Fruit fly (Drosophila melanogaster): ENCODE measurements around the gene tgo.

The tgo gene

dm6 chr3R:9053021-9053420 lies 33.2 kb upstream of the tgo start (continued):
- TF ChIP-seq cg (GFP tag; optimal IDR thresholded peaks at IDR 0.05): peak; percentile 81
- peak; percentile 88 for TF ChIP-seq sens (GFP tag)
- no peak for TF ChIP-seq CG4360 (GFP tag; IDR thresholded peaks at IDR 0.05)
- TF ChIP-seq D19A (tag; optimal IDR thresholded peaks at IDR 0.05): peak; percentile 28
- TF ChIP-seq Drgx (GFP tag; IDR thresholded peaks at IDR 0.05): no peak
- no peak for TF ChIP-seq sqz (GFP tag; optimal IDR thresholded peaks at IDR 0.05)
- no peak for TF ChIP-seq Dref (GFP tag; IDR thresholded peaks at IDR 0.05)
- no peak for TF ChIP-seq gsb-n (tag; optimal IDR thresholded peaks at IDR 0.05)
- no peak for TF ChIP-seq gfzf (GFP tag; optimal IDR thresholded peaks at IDR 0.05)
- TF ChIP-seq CG2116 (GFP tag; optimal IDR thresholded peaks at IDR 0.05): no peak
- TF ChIP-seq CG32532 (GFP tag; IDR thresholded peaks at IDR 0.05): no peak
- TF ChIP-seq CG3065 (GFP tag; optimal IDR thresholded peaks at IDR 0.05): no peak
- peak; percentile 87 for TF ChIP-seq CG34376 (GFP tag; optimal IDR thresholded peaks at IDR 0.05)
- TF ChIP-seq CG11723 (GFP tag; optimal IDR thresholded peaks at IDR 0.05): peak; percentile 29
- TF ChIP-seq phol (tag; optimal IDR thresholded peaks at IDR 0.05): no peak
- TF ChIP-seq CG8089 (GFP tag; optimal IDR thresholded peaks at IDR 0.05): peak; percentile 52
- TF ChIP-seq CG11560 (tag; IDR thresholded peaks at IDR 0.05): no peak
- TF ChIP-seq ftz-f1 (GFP tag; optimal IDR thresholded peaks at IDR 0.05): peak; percentile 84
- no peak for TF ChIP-seq Ravus (GFP tag; IDR thresholded peaks at IDR 0.05)
- no peak for TF ChIP-seq cato (GFP tag; optimal IDR thresholded peaks at IDR 0.05; ENCODE audit: borderline replicate concordance)
- TF ChIP-seq NC2α (GFP tag; optimal IDR thresholded peaks at IDR 0.05): peak; percentile 33
- TF ChIP-seq pan (optimal IDR thresholded peaks at IDR 0.05): no peak
- no peak for TF ChIP-seq pan (GFP tag; optimal IDR thresholded peaks at IDR 0.05 in 1 of 2, IDR thresholded peaks at IDR 0.05 in 1 of 2)
- TF ChIP-seq cas (GFP tag; IDR thresholded peaks at IDR 0.05): no peak
- no peak for TF ChIP-seq CG7271 (tag; optimal IDR thresholded peaks at IDR 0.05)
- peak; percentile 88 to 94 for TF ChIP-seq Trl (optimal IDR thresholded peaks at IDR 0.05)
- TF ChIP-seq Trl (GFP tag; optimal IDR thresholded peaks at IDR 0.05): peak; percentile 84
- no peak for TF ChIP-seq Dfd (GFP tag; optimal IDR thresholded peaks at IDR 0.05)
- TF ChIP-seq ara (GFP tag; IDR thresholded peaks at IDR 0.05): no peak
- TF ChIP-seq CG3726 (GFP tag; IDR thresholded peaks at IDR 0.05): no peak
- TF ChIP-seq CG31441 (GFP tag; IDR thresholded peaks at IDR 0.05): no peak
- TF ChIP-seq CG13287 (GFP tag; IDR thresholded peaks at IDR 0.05; ENCODE audit: partially characterized antibody): no peak
- peak; percentile 82 for TF ChIP-seq caup (GFP tag; optimal IDR thresholded peaks at IDR 0.05; ENCODE audit: severe bottlenecking)
- TF ChIP-seq br (optimal IDR thresholded peaks at IDR 0.05): no peak
- no peak for TF ChIP-seq CG17912 (GFP tag; optimal IDR thresholded peaks at IDR 0.05)
- peak; percentile 43 for TF ChIP-seq oc (tag; optimal IDR thresholded peaks at IDR 0.05)
- TF ChIP-seq fru (optimal IDR thresholded peaks at IDR 0.05): no peak
- peak; percentile 57 for TF ChIP-seq fd64A (GFP tag; optimal IDR thresholded peaks at IDR 0.05)
- no peak for TF ChIP-seq CG8388 (GFP tag; optimal IDR thresholded peaks at IDR 0.05)
- no peak for TF ChIP-seq Sox102F (GFP tag; optimal IDR thresholded peaks at IDR 0.05)
- no peak for TF ChIP-seq CG9215 (GFP tag; IDR thresholded peaks at IDR 0.05)
- no peak for TF ChIP-seq so (GFP tag; IDR thresholded peaks at IDR 0.05)
- TF ChIP-seq D (optimal IDR thresholded peaks at IDR 0.05): no peak
- no peak for TF ChIP-seq D (GFP tag; optimal IDR thresholded peaks at IDR 0.05)
- TF ChIP-seq ems (GFP tag; optimal IDR thresholded peaks at IDR 0.05): peak; percentile 62
- TF ChIP-seq Dp (GFP tag; optimal IDR thresholded peaks at IDR 0.05): no peak
- peak; percentile 6 for TF ChIP-seq B-H2 (GFP tag; optimal IDR thresholded peaks at IDR 0.05)
- TF ChIP-seq GATAe (GFP tag; conservative IDR thresholded peaks at IDR 0.05): no peak
- TF ChIP-seq repo (GFP tag; optimal IDR thresholded peaks at IDR 0.05): peak; percentile 54
- TF ChIP-seq grau (tag; optimal IDR thresholded peaks at IDR 0.05): peak; percentile 35
- TF ChIP-seq CG6654 (GFP tag; optimal IDR thresholded peaks at IDR 0.05): no peak
- TF ChIP-seq jumu (GFP tag; optimal IDR thresholded peaks at IDR 0.05): peak; percentile 73
- TF ChIP-seq gt (GFP tag; IDR thresholded peaks at IDR 0.05): no peak
- no peak for TF ChIP-seq CG10431 (GFP tag; optimal IDR thresholded peaks at IDR 0.05)

All from whole organism, embryonic.